Fruit fly (Drosophila melanogaster) ovary, adult (tissue): ENCODE measurements around the gene Dyrk2.

Experiments used
- CG17801 ChIP-seq: fragments of 200-800 bp; optimal IDR thresholded peaks from 2 replicates; lab custom pipeline; 2019; ENCODE audit warnings: missing biosample characterization, mild to moderate bottlenecking, missing genetic modification characterization, moderate library complexity; ENCODE audit not compliant: partially characterized antibody

Dyrk2 gene

dm6 chr2L:14207593-14208236 is 26.2 kb downstream of the Dyrk2 start:
- no peak for TF ChIP-seq CG17801

DNA sequence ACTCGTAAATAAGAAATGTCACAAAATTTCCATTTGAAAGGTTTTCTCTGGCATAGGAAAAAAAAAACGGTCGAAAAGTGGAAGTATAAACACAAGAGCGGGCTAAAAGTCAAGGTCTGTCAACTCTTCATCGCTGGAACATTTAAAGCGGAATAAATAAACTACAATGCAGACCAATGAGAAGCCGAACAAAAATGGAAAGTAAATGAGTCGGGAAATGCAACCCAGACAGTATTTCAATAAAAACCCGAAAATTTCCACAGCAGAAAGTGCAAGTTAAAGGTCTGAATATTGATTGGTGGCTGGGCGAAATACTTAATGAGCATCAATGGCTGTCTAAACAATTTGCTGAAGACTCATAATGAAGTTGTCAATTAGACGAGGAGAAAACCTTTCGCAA is 26.8 kb downstream of the Dyrk2 start:
- TF ChIP-seq CG17801 = no peak

dm6 chr2L:14203798-14204398 is 30.0 kb downstream of the Dyrk2 start:
- peak; percentile 9 for TF ChIP-seq CG17801

DNA sequence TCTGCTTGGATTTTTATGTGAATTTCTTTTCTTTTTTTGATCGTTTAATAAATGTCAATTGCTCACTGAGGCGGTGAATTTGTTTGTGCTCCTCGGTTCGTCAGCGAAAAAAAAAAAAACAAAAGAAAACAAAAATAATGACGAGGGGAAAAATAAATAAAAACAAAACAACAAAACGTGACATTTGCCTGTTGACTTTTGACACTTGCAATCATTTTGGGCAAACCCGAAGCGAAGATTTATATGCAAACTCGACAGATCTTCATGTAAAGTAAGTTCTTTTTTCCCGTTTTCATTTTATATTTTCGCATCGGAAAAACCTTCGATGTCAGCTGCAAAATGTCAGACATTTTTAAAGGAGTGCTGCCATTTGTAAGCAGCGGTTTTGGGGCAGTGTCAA is 33.5 kb downstream of the Dyrk2 start:
- TF ChIP-seq CG17801 = peak; percentile 55

- no peak for TF ChIP-seq CG17801
Observed at dm6 chr2L:14198341-14198740, 35.6 kb downstream of the Dyrk2 start.

DNA sequence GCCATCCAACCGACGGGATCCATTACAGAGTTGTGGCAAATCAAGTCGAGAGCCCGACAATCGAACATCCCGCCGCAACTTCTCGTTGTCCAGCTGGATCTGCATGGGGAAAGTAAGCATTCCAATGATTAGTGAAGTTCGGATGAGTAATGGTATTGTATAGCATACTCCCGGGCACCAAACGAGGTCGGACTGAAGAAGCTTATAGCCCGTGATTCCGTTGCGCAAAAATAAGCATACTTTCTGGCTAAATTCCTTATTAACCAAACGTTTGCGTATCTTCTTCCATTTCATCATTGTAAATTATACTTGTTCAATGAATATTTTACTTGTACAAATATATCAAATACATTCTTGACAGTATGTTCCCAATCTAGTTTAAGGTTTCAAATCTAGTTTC is 36.7 kb downstream of the Dyrk2 start:
- no peak for TF ChIP-seq CG17801

- no peak for TF ChIP-seq CG17801
Observed at dm6 chr2L:14182896-14183550, 50.9 kb downstream of the Dyrk2 start.

DNA sequence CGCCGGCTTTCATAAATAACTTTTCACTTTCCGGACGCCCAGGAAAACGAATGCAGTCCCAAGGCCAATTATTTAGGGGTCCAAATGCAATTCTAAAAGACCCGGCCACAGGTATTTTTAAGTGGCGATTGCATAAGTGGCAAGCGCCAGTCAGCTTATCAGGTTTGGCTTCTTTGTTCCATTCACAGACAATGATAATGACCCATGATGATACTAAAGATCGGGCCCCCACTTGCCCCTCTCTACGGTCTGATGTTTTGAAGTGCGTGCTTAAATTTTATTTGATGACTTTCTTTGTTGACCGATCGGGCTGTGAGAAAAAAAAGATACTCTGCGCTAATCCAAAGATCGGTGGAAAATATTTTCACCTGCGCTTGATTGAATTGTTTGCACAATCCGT is 52.1 kb downstream of the Dyrk2 start:
- no peak for TF ChIP-seq CG17801

DNA sequence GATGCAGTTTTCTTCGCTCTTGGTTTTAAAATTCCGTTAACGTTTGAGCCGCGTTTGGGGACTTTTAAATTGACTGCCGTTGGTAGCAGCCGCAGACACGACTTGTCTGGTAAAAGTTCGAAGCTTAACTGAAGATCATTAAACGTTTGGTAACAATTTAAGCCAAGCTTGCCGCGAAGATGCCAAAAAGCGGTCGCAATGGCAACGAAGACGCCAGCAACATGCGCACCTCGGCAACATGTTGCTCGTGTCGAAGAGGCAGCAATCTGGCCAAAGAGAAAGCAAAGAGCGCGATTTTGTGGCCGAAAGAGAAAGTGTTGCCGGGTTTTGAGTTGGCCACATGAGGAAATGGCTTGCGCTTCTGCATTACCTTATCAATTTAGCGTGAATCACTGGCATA is 53.4 kb downstream of the Dyrk2 start, which contains the start of gene CG43333:
Gene CG43333, minus strand, starts transcription at position 134 of the 400 bp plus-strand sequence.
- TF ChIP-seq CG17801 = no peak

DNA sequence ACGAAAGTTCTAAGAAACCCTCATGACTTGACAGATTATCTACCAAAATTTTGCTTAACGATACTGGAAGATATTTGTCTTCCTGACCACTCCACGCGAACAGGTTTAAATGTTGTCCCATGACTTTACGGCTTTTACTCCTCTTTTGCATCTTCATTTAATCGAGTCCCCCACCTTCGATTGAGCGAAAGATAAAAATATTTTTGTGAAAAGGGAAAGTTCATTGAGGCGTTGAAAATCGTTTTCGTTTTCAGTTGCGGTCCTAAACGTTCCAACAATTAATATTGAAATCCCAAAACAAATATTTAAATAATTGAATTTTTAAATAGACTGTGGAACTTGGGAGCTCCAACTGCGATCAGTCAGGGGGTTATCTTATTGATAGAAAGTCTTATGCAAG is 54.5 kb downstream of the Dyrk2 start:
- TF ChIP-seq CG17801 = no peak

dm6 chr2L:14177407-14177987 is 56.4 kb downstream of the Dyrk2 start:
- no peak for TF ChIP-seq CG17801

DNA sequence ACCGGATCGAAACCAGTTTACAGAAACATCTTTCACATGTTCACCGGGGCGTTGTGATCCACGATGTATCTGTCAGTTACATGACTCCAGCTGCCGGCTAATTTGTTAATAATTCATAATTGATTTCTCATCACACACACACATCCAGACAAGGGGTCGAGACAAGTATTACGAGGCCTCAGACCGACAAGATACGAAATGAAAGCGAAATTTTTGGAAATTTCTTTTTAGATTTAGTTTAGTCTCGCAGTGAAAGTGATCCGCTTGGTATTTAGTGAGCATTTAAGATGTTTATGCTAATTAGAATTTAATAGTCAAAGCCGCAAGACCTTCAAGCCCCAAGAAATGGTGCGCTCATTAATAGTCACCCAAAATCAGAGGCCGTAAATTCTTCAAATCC is 64.3 kb downstream of the Dyrk2 start:
- TF ChIP-seq CG17801 = no peak

DNA sequence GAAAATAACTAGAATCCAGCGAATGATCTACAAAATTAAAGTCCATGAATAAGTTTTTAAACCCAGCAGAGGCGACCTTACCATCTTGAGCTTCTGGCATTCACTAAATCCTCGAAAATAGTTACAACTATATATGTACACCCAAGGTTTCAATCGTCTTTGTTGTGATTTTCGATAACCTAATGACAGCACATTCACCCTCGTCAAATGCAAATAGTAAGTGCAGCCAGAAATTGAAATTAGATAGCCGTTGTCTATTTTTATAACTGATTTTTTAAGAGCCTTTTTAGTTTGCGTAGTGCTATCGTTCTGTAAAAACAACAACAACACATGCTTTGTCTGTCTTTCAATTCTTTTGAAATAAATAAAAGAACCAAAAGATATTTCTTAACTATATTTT is 70.8 kb downstream of the Dyrk2 start, which contains the start of gene CG43332:
Gene CG43332, minus strand, starts transcription at position 101 of the 400 bp plus-strand sequence.
- TF ChIP-seq CG17801 = no peak

DNA sequence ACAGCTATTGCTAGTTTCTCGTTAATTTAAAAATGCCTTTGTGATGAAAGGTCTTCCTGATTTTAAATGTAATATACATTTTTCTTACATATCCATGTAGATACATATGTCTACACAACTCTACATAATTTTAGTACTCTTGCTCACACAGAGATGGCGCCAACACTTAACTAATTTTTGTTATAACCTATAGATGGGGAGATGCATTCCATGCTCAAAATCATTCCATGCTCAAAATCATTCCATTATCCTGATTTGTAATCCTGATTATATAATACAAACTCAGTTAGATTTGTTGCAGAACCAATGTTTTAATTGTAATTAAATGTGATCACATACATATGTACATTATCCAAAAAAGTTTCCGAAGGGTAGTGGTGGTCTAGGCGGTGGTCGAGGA is 73.0 kb downstream of the Dyrk2 start:
- no peak for TF ChIP-seq CG17801

DNA sequence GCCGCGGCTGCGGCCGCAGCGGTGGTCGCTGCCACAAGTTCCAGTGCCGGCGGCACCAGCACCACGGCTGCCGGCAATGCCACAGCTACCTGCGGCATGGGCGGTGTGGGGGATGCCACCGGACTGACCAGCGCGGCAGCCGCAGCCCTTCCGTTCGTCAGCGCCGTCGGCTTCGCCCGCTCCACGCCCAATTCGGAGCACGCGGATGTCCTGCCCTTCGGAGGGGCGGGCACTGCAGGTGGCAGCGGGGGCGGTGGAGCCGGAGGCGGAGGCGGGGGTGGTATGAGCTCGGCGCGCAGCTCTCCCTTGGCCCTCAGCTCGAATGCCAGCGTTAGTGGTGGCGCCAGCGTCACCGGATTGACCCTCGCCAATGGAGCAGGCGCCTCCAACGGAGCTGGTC is 75.9 kb downstream of the Dyrk2 start:
- no peak for TF ChIP-seq CG17801

- TF ChIP-seq CG17801 = no peak
Observed at dm6 chr2L:14146368-14146767, 87.6 kb downstream of the Dyrk2 start.

DNA sequence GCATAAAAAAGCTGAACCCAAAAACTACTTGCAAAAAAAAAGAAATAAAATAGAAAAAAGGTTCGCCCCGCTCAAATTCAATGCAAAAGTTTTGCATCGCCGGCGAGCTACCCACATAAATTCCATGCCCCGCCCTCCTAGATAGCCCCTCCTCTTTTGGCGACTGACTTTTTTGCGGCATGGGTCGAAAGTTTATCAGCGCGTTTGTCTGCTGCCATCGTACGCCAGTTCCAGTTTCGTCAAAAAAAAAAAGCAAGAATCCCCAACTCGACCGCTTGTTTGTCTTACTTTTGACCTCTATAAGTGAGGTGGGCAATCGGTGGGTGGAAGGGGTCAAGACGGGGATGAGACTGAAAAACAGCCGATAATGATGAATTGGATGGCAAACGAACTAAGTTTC is 91.1 kb downstream of the Dyrk2 start:
- no peak for TF ChIP-seq CG17801

- no peak for TF ChIP-seq CG17801
Observed at dm6 chr2L:14141238-14141637, 92.7 kb downstream of the Dyrk2 start.
